Worm (Caenorhabditis elegans): ENCODE results near the gene C16B8.3.

The C16B8.3 gene

ce11 chrX:3944961-3945587, 23.4 kb downstream of the C16B8.3 start:
- TF ChIP-seq dox-1 (GFP tag; IDR thresholded peaks at IDR 0.05) (no peak), B0261.1 (tag; optimal IDR thresholded peaks at IDR 0.05) (no peak), athp-1 (tag; optimal IDR thresholded peaks at IDR 0.05) (no peak), aptf-2 (GFP tag; conservative IDR thresholded peaks at IDR 0.05) (no peak), B0336.3 (GFP tag; IDR thresholded peaks at IDR 0.05) (no peak), T07F8.4 (tag; optimal IDR thresholded peaks at IDR 0.05) (no peak), F57A8.1 (GFP tag; optimal IDR thresholded peaks at IDR 0.05) (no peak), ceh-27 (GFP tag; optimal IDR thresholded peaks at IDR 0.05) (no peak), ZK185.1 (tag; optimal IDR thresholded peaks at IDR 0.05; ENCODE audit: poor library complexity, severe bottlenecking) (no peak), mel-28 (tag; optimal IDR thresholded peaks at IDR 0.05; ENCODE audit: borderline replicate concordance) (no peak), dpl-1 (GFP tag; optimal IDR thresholded peaks at IDR 0.05) (no peak), madf-10 (tag; optimal IDR thresholded peaks at IDR 0.05) (no peak), hsf-1 (GFP tag; IDR thresholded peaks at IDR 0.05) (no peak), Y79H2A.3 (GFP tag; conservative IDR thresholded peaks at IDR 0.05) (no peak), B0019.2 (GFP tag; conservative IDR thresholded peaks at IDR 0.05) (no peak)

- TF ChIP-seq bed-1 (GFP tag; IDR thresholded peaks at IDR 0.05) (no peak), nfyb-1 (GFP tag; IDR thresholded peaks at IDR 0.05) (0 out of 2 replicates have a peak, but pooled peaks have one; percentile 8), cebp-1 (GFP tag; IDR thresholded peaks at IDR 0.05) (no peak), cebp-1 (tag; optimal IDR thresholded peaks at IDR 0.05) (peak; percentile 5), nhr-80 (tag; optimal IDR thresholded peaks at IDR 0.05) (peak; percentile 57), nfya-1 (tag; optimal IDR thresholded peaks at IDR 0.05; ENCODE audit: borderline replicate concordance, insufficient read depth) (no peak), F37B4.10 (GFP tag; IDR thresholded peaks at IDR 0.05) (no peak), athp-1 (tag; optimal IDR thresholded peaks at IDR 0.05) (no peak), B0336.3 (GFP tag; IDR thresholded peaks at IDR 0.05) (no peak)
Observed at ce11 chrX:3944073-3944472, 24.4 kb downstream of the C16B8.3 start.

- TF ChIP-seq madf-8 (GFP tag; conservative IDR thresholded peaks at IDR 0.05), result no peak
- no peak for TF ChIP-seq ztf-3 (GFP tag; optimal IDR thresholded peaks at IDR 0.05)
- TF ChIP-seq nhr-120 (GFP tag; IDR thresholded peaks at IDR 0.05), result no peak
- no peak for TF ChIP-seq dpl-1 (GFP tag; optimal IDR thresholded peaks at IDR 0.05)
- no peak for TF ChIP-seq lin-40 (tag; optimal IDR thresholded peaks at IDR 0.05)
- no peak for TF ChIP-seq F52B5.7 (tag; optimal IDR thresholded peaks at IDR 0.05)
- TF ChIP-seq madf-3 (GFP tag; IDR thresholded peaks at IDR 0.05), result no peak
- no peak for TF ChIP-seq ceh-40 (GFP tag; IDR thresholded peaks at IDR 0.05)
Observed at ce11 chrX:3943213-3943612, 25.2 kb downstream of the C16B8.3 start, which contains the start of gene ptp-4A2. ptp-4A2 (minus strand) TSS chrX:3943313.

- TF ChIP-seq let-607 (tag; optimal IDR thresholded peaks at IDR 0.05) (no peak), attf-3 (GFP tag; conservative IDR thresholded peaks at IDR 0.05) (no peak), B0019.2 (GFP tag; conservative IDR thresholded peaks at IDR 0.05) (no peak)
Observed at ce11 chrX:3942267-3942666, 26.2 kb downstream of the C16B8.3 start, which contains the start of gene T19D2.13. T19D2.13 (minus strand) TSS chrX:3942367.

- TF ChIP-seq lag-1 (GFP tag; IDR thresholded peaks at IDR 0.05), result no peak
- no peak for TF ChIP-seq Y53F4B.3 (GFP tag; IDR thresholded peaks at IDR 0.05)
- no peak for TF ChIP-seq nhr-80 (tag; optimal IDR thresholded peaks at IDR 0.05)
- no peak for TF ChIP-seq F39B2.1 (GFP tag; IDR thresholded peaks at IDR 0.05)
- no peak for TF ChIP-seq B0261.1 (tag; optimal IDR thresholded peaks at IDR 0.05)
- no peak for TF ChIP-seq unc-130 (GFP tag; optimal IDR thresholded peaks at IDR 0.05)
- TF ChIP-seq mxl-1 (tag; optimal IDR thresholded peaks at IDR 0.05), result no peak
Observed at ce11 chrX:3938950-3939349, 29.5 kb downstream of the C16B8.3 start, which contains the start of gene T19D2.3. T19D2.3 (plus strand) TSS chrX:3939250.

All from whole organism, young adult.